Fruit fly (Drosophila melanogaster) whole organism, embryonic: Measurements from ENCODE around the gene CG32320.

Source experiments
- Abd-B ChIP-seq: fragments of 200-800 bp; sonication (Bioruptor generic); optimal IDR thresholded peaks from 2 replicates; lab custom pipeline; 2018; ENCODE audit warnings: missing biosample characterization, mild to moderate bottlenecking, missing genetic modification characterization, moderate library complexity
- Atf6 ChIP-seq: fragments of 200-800 bp; sonication (Bioruptor generic); IDR thresholded peaks from 2 replicates; pipeline ENCODE4 v1.3.6; 2022; ENCODE audit warnings: missing biosample characterization, missing genetic modification characterization
- Bgb ChIP-seq: fragments of 200-800 bp; sonication (Bioruptor generic); IDR thresholded peaks from 2 replicates; pipeline ENCODE4 v1.3.6; 2022; ENCODE audit warnings: missing biosample characterization, missing genetic modification characterization; ENCODE audit not compliant: partially characterized antibody
- C15 ChIP-seq: fragments of 200-800 bp; sonication (Bioruptor generic); IDR thresholded peaks from 3 replicates; pipeline ENCODE4 v1.3.6; 2022; ENCODE audit warnings: missing biosample characterization, missing genetic modification characterization
- CG10366 ChIP-seq: fragments of 200-800 bp; sonication (Bioruptor generic); IDR thresholded peaks from 2 replicates; pipeline ENCODE4 v1.3.6; 2022; ENCODE audit warnings: missing biosample characterization, missing genetic modification characterization
- CG10462 ChIP-seq: fragments of 200-800 bp; sonication (Bioruptor generic); optimal IDR thresholded peaks from 2 replicates; lab custom pipeline; 2016; ENCODE audit warnings: missing biosample characterization, missing genetic modification characterization
- CG12104 ChIP-seq: fragments of 200-800 bp; sonication (Bioruptor generic); optimal IDR thresholded peaks from 3 replicates; lab custom pipeline; 2016; ENCODE audit warnings: missing biosample characterization, missing genetic modification characterization
- CG12769 ChIP-seq: fragments of 200-800 bp; sonication (Bioruptor generic); optimal IDR thresholded peaks from 2 replicates; lab custom pipeline; 2019; ENCODE audit warnings: missing biosample characterization, mild to moderate bottlenecking, missing genetic modification characterization, moderate library complexity
- CG13123 ChIP-seq: fragments of 200-800 bp; sonication (Bioruptor generic); optimal IDR thresholded peaks from 2 replicates; lab custom pipeline; 2016; ENCODE audit warnings: missing biosample characterization, missing genetic modification characterization
- CG1647 ChIP-seq: fragments of 200-800 bp; sonication (Bioruptor generic); optimal IDR thresholded peaks from 3 replicates; lab custom pipeline; 2016; ENCODE audit warnings: missing biosample characterization, missing genetic modification characterization
- CG6689 ChIP-seq: fragments of 200-800 bp; sonication (Bioruptor generic); IDR thresholded peaks from 2 replicates; pipeline ENCODE4 v1.3.6; 2022; ENCODE audit warnings: missing biosample characterization, missing genetic modification characterization
- CG6854 ChIP-seq: fragments of 200-800 bp; sonication (Bioruptor generic); optimal IDR thresholded peaks from 3 replicates; lab custom pipeline; 2017; ENCODE audit warnings: missing biosample characterization, mild to moderate bottlenecking, missing genetic modification characterization
- Chrac-16 ChIP-seq: fragments of 200-800 bp; sonication (Bioruptor generic); optimal IDR thresholded peaks from 3 replicates; lab custom pipeline; 2016; ENCODE audit warnings: missing biosample characterization, missing genetic modification characterization
- Elba2 ChIP-seq: fragments of 200-800 bp; sonication (Bioruptor generic); optimal IDR thresholded peaks from 3 replicates; lab custom pipeline; 2016; ENCODE audit warnings: missing biosample characterization, missing genetic modification characterization
- GATAe ChIP-seq: fragments of 200-800 bp; sonication (Bioruptor generic); conservative IDR thresholded peaks from 2 replicates; pipeline ENCODE4 v1.3.6; 2022; ENCODE audit warnings: missing biosample characterization, missing genetic modification characterization
- Hey ChIP-seq: fragments of 200-800 bp; sonication (Bioruptor generic); optimal IDR thresholded peaks from 3 replicates; lab custom pipeline; 2018; ENCODE audit warnings: missing biosample characterization, mild to moderate bottlenecking, missing genetic modification characterization
- Hmx ChIP-seq: fragments of 200-800 bp; sonication (Bioruptor generic); optimal IDR thresholded peaks from 2 replicates; lab custom pipeline; 2016; ENCODE audit warnings: missing biosample characterization, missing genetic modification characterization
- Hr39 ChIP-seq: fragments of >200 bp; optimal IDR thresholded peaks from 2 replicates; lab custom pipeline; 2017
- Lhr ChIP-seq: fragments of 200-800 bp; sonication (Bioruptor generic); optimal IDR thresholded peaks from 3 replicates; lab custom pipeline; 2017; ENCODE audit warnings: mild to moderate bottlenecking, missing biosample characterization, missing genetic modification reagents, missing genetic modification characterization
- NFAT ChIP-seq: fragments of 200-800 bp; sonication (Bioruptor generic); IDR thresholded peaks from 2 replicates; pipeline ENCODE4 v1.3.6; 2022; ENCODE audit warnings: missing biosample characterization, missing genetic modification characterization
- Opbp ChIP-seq: fragments of 200-800 bp; sonication (Bioruptor generic); IDR thresholded peaks from 3 replicates; pipeline ENCODE4 v1.3.6; 2022; ENCODE audit warnings: missing biosample characterization, missing genetic modification characterization; ENCODE audit not compliant: partially characterized antibody
- Poxn ChIP-seq: fragments of 200-800 bp; sonication (Bioruptor generic); IDR thresholded peaks from 2 replicates; pipeline ENCODE4 v1.3.6; 2022; ENCODE audit warnings: missing biosample characterization, missing genetic modification characterization
- Ssrp ChIP-seq: fragments of 200-800 bp; sonication (Bioruptor generic); optimal IDR thresholded peaks from 2 replicates; lab custom pipeline; 2018; ENCODE audit warnings: missing biosample characterization, mild to moderate bottlenecking, missing genetic modification characterization, moderate library complexity
- TFAM ChIP-seq: fragments of 200-800 bp; sonication (Bioruptor generic); optimal IDR thresholded peaks from 2 replicates; lab custom pipeline; 2017; ENCODE audit warnings: missing biosample characterization, missing genetic modification characterization, inconsistent platforms
- Xrp1 ChIP-seq: fragments of 200-800 bp; sonication (Bioruptor generic); IDR thresholded peaks from 2 replicates; pipeline ENCODE4 v1.3.6; 2022; ENCODE audit warnings: missing biosample characterization, missing genetic modification characterization
- al ChIP-seq: fragments of 200-800 bp; sonication (Bioruptor generic); IDR thresholded peaks from 2 replicates; pipeline ENCODE4 v1.3.6; 2022; ENCODE audit warnings: missing biosample characterization, missing genetic modification characterization
- bsh ChIP-seq, 2 experiments: fragments of 200-800 bp; sonication (Bioruptor generic); optimal IDR thresholded peaks; 2 replicates each; lab custom pipeline; 2017 to 2018; ENCODE audit warnings: mild to moderate bottlenecking in 2 of 2, missing biosample characterization in 2 of 2, missing genetic modification characterization in 2 of 2, moderate library complexity in 1 of 2
- crol ChIP-seq: fragments of 200-800 bp; sonication (Bioruptor generic); IDR thresholded peaks from 2 replicates; pipeline ENCODE4 v1.3.6; 2022; ENCODE audit warnings: missing biosample characterization, missing genetic modification characterization
- dati ChIP-seq: fragments of 200-800 bp; sonication (Bioruptor generic); IDR thresholded peaks from 2 replicates; pipeline ENCODE4 v1.3.6; 2022; ENCODE audit warnings: missing biosample characterization, missing genetic modification characterization
- grau ChIP-seq: fragments of 200-800 bp; optimal IDR thresholded peaks from 3 replicates; lab custom pipeline; 2019; ENCODE audit warnings: missing biosample characterization, mild to moderate bottlenecking, missing genetic modification characterization, moderate library complexity
- gt ChIP-seq: fragments of 200-800 bp; sonication (Bioruptor generic); IDR thresholded peaks from 2 replicates; pipeline ENCODE4 v1.3.6; 2022; ENCODE audit warnings: missing biosample characterization, missing genetic modification characterization
- kay ChIP-seq: fragments of 200-800 bp; sonication (Bioruptor generic); optimal IDR thresholded peaks from 2 replicates; lab custom pipeline; 2016; ENCODE audit warnings: missing biosample characterization, missing genetic modification characterization
- klu ChIP-seq: fragments of 200-800 bp; sonication (Bioruptor generic); IDR thresholded peaks from 2 replicates; pipeline ENCODE4 v1.3.6; 2022; ENCODE audit warnings: missing biosample characterization, missing genetic modification characterization
- knrl ChIP-seq: fragments of 200-800 bp; sonication (Bioruptor generic); IDR thresholded peaks from 3 replicates; pipeline ENCODE4 v1.3.6; 2022; ENCODE audit warnings: missing biosample characterization, missing genetic modification characterization; ENCODE audit not compliant: partially characterized antibody
- lbe ChIP-seq: fragments of 200-800 bp; sonication (Bioruptor generic); optimal IDR thresholded peaks from 2 replicates; lab custom pipeline; 2016; ENCODE audit warnings: missing biosample characterization, mild to moderate bottlenecking, missing genetic modification characterization
- onecut ChIP-seq: fragments of 200-800 bp; sonication (Bioruptor generic); IDR thresholded peaks from 2 replicates; pipeline ENCODE4 v1.3.6; 2022; ENCODE audit warnings: missing biosample characterization, missing genetic modification characterization
- pho ChIP-seq: fragments of 200-800 bp; sonication (Bioruptor generic); optimal IDR thresholded peaks from 2 replicates; lab custom pipeline; 2016; ENCODE audit warnings: missing biosample characterization, missing genetic modification characterization
- schlank ChIP-seq: fragments of 200-800 bp; sonication (Bioruptor generic); optimal IDR thresholded peaks from 2 replicates; lab custom pipeline; 2018; ENCODE audit warnings: missing biosample characterization, mild to moderate bottlenecking, missing genetic modification characterization
- slp2 ChIP-seq: fragments of 200-800 bp; sonication (Bioruptor generic); optimal IDR thresholded peaks from 2 replicates; lab custom pipeline; 2016; ENCODE audit warnings: missing biosample characterization, missing genetic modification characterization
- tin ChIP-seq: fragments of 200-800 bp; sonication (Bioruptor generic); optimal IDR thresholded peaks from 3 replicates; lab custom pipeline; 2016; ENCODE audit warnings: missing biosample characterization, missing genetic modification characterization

Gene CG32320

dm6 chr3L:1374438-1375133 is 23.8 kb upstream of the CG32320 start (continued):
- no peak for TF ChIP-seq CG13123
- TF ChIP-seq CG6854 (GFP tag; lab: Kevin White, UChicago) = no peak
- TF ChIP-seq TFAM (GFP tag; lab: Kevin White, UChicago) = no peak
- TF ChIP-seq Hmx (GFP tag; lab: Kevin White, UChicago) = no peak
- TF ChIP-seq gt (GFP tag; lab: Robert Waterston, UW) = no peak
- TF ChIP-seq Chrac-16 = no peak
- TF ChIP-seq Bgb (GFP tag; lab: Robert Waterston, UW) = no peak
- TF ChIP-seq CG6689 (GFP tag; lab: Robert Waterston, UW) = 0 out of 2 replicates have a peak, but pooled peaks have one; percentile 26
- peak; percentile 63 for TF ChIP-seq crol (GFP tag; lab: Robert Waterston, UW)
- no peak for TF ChIP-seq Poxn (GFP tag; lab: Robert Waterston, UW)
- TF ChIP-seq CG12769 (tag; lab: Kevin White, UChicago) = peak; percentile 19
- TF ChIP-seq CG12104 (GFP tag; lab: Kevin White, UChicago) = no peak
- TF ChIP-seq Elba2 (GFP tag; lab: Kevin White, UChicago) = no peak
- TF ChIP-seq NFAT = no peak
- TF ChIP-seq grau = peak; percentile 77
- TF ChIP-seq Hey (tag; lab: Kevin White, UChicago) = no peak
- peak; percentile 5 for TF ChIP-seq Ssrp (tag; lab: Kevin White, UChicago)
- TF ChIP-seq dati (GFP tag; lab: Robert Waterston, UW) = no peak
- no peak for TF ChIP-seq CG10462 (GFP tag; lab: Kevin White, UChicago)
- no peak for TF ChIP-seq pho
- TF ChIP-seq al (GFP tag; lab: Robert Waterston, UW) = no peak
- TF ChIP-seq CG1647 (GFP tag; lab: Kevin White, UChicago) = no peak
- no peak for TF ChIP-seq Atf6 (GFP tag; lab: Robert Waterston, UW)
- TF ChIP-seq kay (GFP tag; lab: Kevin White, UChicago) = peak; percentile 4
- TF ChIP-seq lbe (GFP tag; lab: Kevin White, UChicago) = peak; percentile 38
- TF ChIP-seq tin (GFP tag; lab: Kevin White, UChicago) = no peak
- no peak for TF ChIP-seq schlank (tag; lab: Kevin White, UChicago)
- 0 out of 2 replicates have a peak, but pooled peaks have one; percentile 19 for TF ChIP-seq Xrp1
- no peak for TF ChIP-seq klu (GFP tag; lab: Robert Waterston, UW)
- no peak for TF ChIP-seq Opbp (GFP tag; lab: Robert Waterston, UW)
- no peak for TF ChIP-seq Abd-B (GFP tag; lab: Kevin White, UChicago)
- peak; percentile 63 for TF ChIP-seq onecut (GFP tag; lab: Robert Waterston, UW)
- no peak for TF ChIP-seq Lhr (GFP tag; lab: Kevin White, UChicago)
- TF ChIP-seq bsh (GFP tag; optimal IDR thresholded peaks at IDR 0.05; lab: Kevin White, UChicago) = peak in 1 of 2 experiments; percentile 22
- TF ChIP-seq Hr39 (lab: Kevin White, UChicago) = no peak
- TF ChIP-seq GATAe (GFP tag; lab: Robert Waterston, UW) = no peak
- TF ChIP-seq C15 (GFP tag; lab: Robert Waterston, UW) = no peak
- TF ChIP-seq knrl (GFP tag; lab: Robert Waterston, UW) = no peak
- no peak for TF ChIP-seq slp2 (GFP tag; lab: Kevin White, UChicago)
- no peak for TF ChIP-seq CG10366 (GFP tag; lab: Robert Waterston, UW)
